Worm (Caenorhabditis elegans) whole organism, L4/young adult: ENCODE results near the gene brap-2.

Experiments used
- W03F9.2 ChIP-seq: fragments of 150-350 bp; optimal IDR thresholded peaks from 2 replicates; lab custom pipeline; 2014; ENCODE audit warnings: missing biosample characterization, missing genetic modification characterization
- dao-5 ChIP-seq: sonication (generic microtip); optimal IDR thresholded peaks from 2 replicates; lab custom pipeline; 2016; ENCODE audit warnings: missing genotype, missing genetic modification characterization, moderate library complexity, missing compliant biosample characterization
- him-1 ChIP-seq: sonication (generic microtip); optimal IDR thresholded peaks from 2 replicates; lab custom pipeline; 2016; ENCODE audit warnings: missing genotype, missing genetic modification reagents, missing genetic modification characterization, missing compliant biosample characterization

ce11 chrII:5342412-5342811 lies 50.6 kb downstream of the brap-2 start:
- TF ChIP-seq W03F9.2 (no peak), him-1 (tag; lab: Kevin White, UChicago) (no peak), dao-5 (no peak)
